Worm (Caenorhabditis elegans): ENCODE data around the gene Y102E9.3.

Y102E9.3 gene

DNA sequence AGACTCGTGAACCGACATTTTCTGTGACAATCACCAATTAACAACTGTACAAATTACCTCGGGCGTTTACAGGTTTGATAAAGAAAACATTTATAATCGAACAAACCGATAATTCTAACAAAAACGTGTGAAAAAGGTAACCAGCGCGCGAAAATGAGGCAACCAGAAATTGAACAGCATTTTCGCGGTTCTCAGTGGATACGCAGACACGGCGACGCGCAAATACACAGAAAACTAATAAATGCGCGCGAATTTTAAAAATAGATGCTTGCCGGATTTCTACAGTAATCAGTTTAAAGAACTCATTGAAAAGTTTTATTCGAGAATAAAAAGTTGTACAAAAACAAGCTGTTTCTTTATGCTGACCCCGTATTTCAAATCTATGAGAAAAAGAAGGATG lies 24.3 kb downstream of the Y102E9.3 start, which contains the start of gene isw-1 (continued):
- TF ChIP-seq nhr-85 (tag), result peak; percentile 68
- TF ChIP-seq lin-39 (tag; optimal IDR thresholded peaks at IDR 0.05), result no peak
- TF ChIP-seq elt-2 (tag; optimal IDR thresholded peaks at IDR 0.05), result no peak
- no peak for TF ChIP-seq pqm-1 (tag; optimal IDR thresholded peaks at IDR 0.05)
- TF ChIP-seq rnt-1 (tag; optimal IDR thresholded peaks at IDR 0.05), result peak; percentile 67
- TF ChIP-seq xbp-1 (tag; optimal IDR thresholded peaks at IDR 0.05), result peak; percentile 53
- no peak for TF ChIP-seq ztf-11 (tag; optimal IDR thresholded peaks at IDR 0.05)
- TF ChIP-seq blmp-1 (tag; optimal IDR thresholded peaks at IDR 0.05), result peak; percentile 59
- TF ChIP-seq nhr-20 (tag; optimal IDR thresholded peaks at IDR 0.05), result peak; percentile 53
- no peak for TF ChIP-seq sptf-1 (tag; optimal IDR thresholded peaks at IDR 0.05)
- TF ChIP-seq zip-4 (GFP tag; optimal IDR thresholded peaks at IDR 0.05), result no peak
- TF ChIP-seq lin-13 (GFP tag; optimal IDR thresholded peaks at IDR 0.05), result no peak
- TF ChIP-seq aly-2 (tag; optimal IDR thresholded peaks at IDR 0.05), result no peak
- TF ChIP-seq mef-2 (tag; optimal IDR thresholded peaks at IDR 0.05), result no peak
- TF ChIP-seq unc-130 (tag; optimal IDR thresholded peaks at IDR 0.05), result peak; percentile 2
- TF ChIP-seq lin-35 (GFP tag; optimal IDR thresholded peaks at IDR 0.05), result peak; percentile 95 to 98
- peak; percentile 24 for TF ChIP-seq swsn-7 (tag; optimal IDR thresholded peaks at IDR 0.05)
- TF ChIP-seq C16A3.4 (tag; optimal IDR thresholded peaks at IDR 0.05), result peak; percentile 49
- no peak for TF ChIP-seq snpc-4 (tag; optimal IDR thresholded peaks at IDR 0.05)

DNA sequence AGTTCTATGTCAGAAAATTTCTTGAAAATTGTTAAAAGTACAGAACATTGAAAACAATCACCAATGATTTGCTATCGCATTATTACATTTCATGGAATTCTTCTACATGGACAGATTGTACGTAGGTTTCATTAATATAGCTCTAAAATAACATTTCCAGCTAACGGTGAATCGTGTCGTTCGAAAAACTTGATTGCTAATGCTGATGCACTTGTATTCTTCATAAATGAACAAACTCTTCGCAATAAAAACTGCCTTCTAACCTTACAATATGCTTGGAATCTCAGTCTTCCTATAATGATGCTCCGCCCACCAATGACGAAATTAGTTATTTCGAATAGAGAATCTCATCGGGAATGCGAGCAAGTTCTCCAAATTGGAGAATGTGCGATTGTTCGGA lies 28.8 kb downstream of the Y102E9.3 start, which contains the start of gene F37A4.6:
Gene F37A4.6, plus strand, starts transcription at position 301 of the 400 bp plus-strand sequence.
- TF ChIP-seq dsc-1 (tag; optimal IDR thresholded peaks at IDR 0.05) (no peak), alr-1 (tag; optimal IDR thresholded peaks at IDR 0.05; ENCODE audit: borderline replicate concordance) (no peak), skn-1 (tag; optimal IDR thresholded peaks at IDR 0.05) (no peak), xbp-1 (tag; optimal IDR thresholded peaks at IDR 0.05) (no peak), unc-98 (GFP tag; IDR thresholded peaks at IDR 0.05) (no peak), lin-13 (GFP tag; optimal IDR thresholded peaks at IDR 0.05) (no peak), vab-15 (tag; optimal IDR thresholded peaks at IDR 0.05) (no peak), ceh-88 (GFP tag; IDR thresholded peaks at IDR 0.05) (no peak), mep-1 (tag; optimal IDR thresholded peaks at IDR 0.05) (no peak), mef-2 (tag; optimal IDR thresholded peaks at IDR 0.05) (no peak), jun-1 (tag; optimal IDR thresholded peaks at IDR 0.05) (no peak), lin-15B (tag; optimal IDR thresholded peaks at IDR 0.05) (no peak), fos-1 (tag; optimal IDR thresholded peaks at IDR 0.05) (no peak), tbx-2 (tag; optimal IDR thresholded peaks at IDR 0.05) (no peak), irx-1 (tag; optimal IDR thresholded peaks at IDR 0.05) (no peak)

DNA sequence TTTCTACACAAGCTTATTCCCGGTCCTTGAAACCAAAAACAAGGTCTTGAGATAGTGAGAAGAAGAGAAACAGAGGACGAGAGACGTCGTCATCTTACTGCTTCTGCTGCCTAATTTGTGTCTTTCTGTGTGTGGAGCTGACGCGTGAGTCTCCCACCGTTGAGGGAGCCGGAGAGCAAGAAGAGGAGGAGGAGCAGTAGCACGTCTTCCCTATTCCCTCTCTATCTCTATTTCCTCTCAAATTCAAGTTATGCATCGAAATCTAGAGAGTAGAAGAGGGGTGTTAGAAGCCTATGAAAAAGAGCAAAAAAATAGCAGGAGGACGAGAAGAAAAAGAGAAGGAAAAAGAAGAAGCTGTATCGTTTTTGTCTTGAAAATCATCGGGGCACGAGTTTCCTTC lies 39.1 kb downstream of the Y102E9.3 start:
- TF ChIP-seq mab-9 (GFP tag; IDR thresholded peaks at IDR 0.05) (no peak), swsn-7 (tag; optimal IDR thresholded peaks at IDR 0.05) (peak; percentile 47), unc-86 (tag; optimal IDR thresholded peaks at IDR 0.05) (peak; percentile 71), nhr-71 (tag; optimal IDR thresholded peaks at IDR 0.05) (peak; percentile 63), mep-1 (tag; optimal IDR thresholded peaks at IDR 0.05) (peak; percentile 45), ceh-8 (GFP tag; optimal IDR thresholded peaks at IDR 0.05) (peak; percentile 45), pax-3 (tag; optimal IDR thresholded peaks at IDR 0.05) (no peak), unc-98 (GFP tag; IDR thresholded peaks at IDR 0.05) (no peak), efl-1 (optimal IDR thresholded peaks at IDR 0.05) (peak; percentile 37 to 56), efl-1 (GFP tag; optimal IDR thresholded peaks at IDR 0.05 in 1 of 2) (peak; percentile 5 to 26), fkh-10 (GFP tag; optimal IDR thresholded peaks at IDR 0.05) (peak; percentile 92), isw-1 (GFP tag; IDR thresholded peaks at IDR 0.05) (peak; percentile 91), ceh-63 (GFP tag; optimal IDR thresholded peaks at IDR 0.05) (no peak), fkh-8 (tag; optimal IDR thresholded peaks at IDR 0.05) (peak; percentile 70), ets-5 (GFP tag; IDR thresholded peaks at IDR 0.05) (no peak), snu-23 (GFP tag; optimal IDR thresholded peaks at IDR 0.05) (peak; percentile 46), lin-35 (GFP tag; optimal IDR thresholded peaks at IDR 0.05) (peak in 1 of 2 experiments; percentile 15), ceh-90 (tag; optimal IDR thresholded peaks at IDR 0.05) (no peak), pqm-1 (tag; optimal IDR thresholded peaks at IDR 0.05) (no peak), ztf-4 (tag; optimal IDR thresholded peaks at IDR 0.05) (no peak), mef-2 (tag; optimal IDR thresholded peaks at IDR 0.05) (no peak), lin-15B (tag; optimal IDR thresholded peaks at IDR 0.05) (no peak), jun-1 (tag; optimal IDR thresholded peaks at IDR 0.05) (peak; percentile 5), xbp-1 (tag; optimal IDR thresholded peaks at IDR 0.05) (peak; percentile 20), unc-130 (tag; optimal IDR thresholded peaks at IDR 0.05) (no peak), tbx-2 (tag; optimal IDR thresholded peaks at IDR 0.05) (peak; percentile 56), nhr-76 (tag; optimal IDR thresholded peaks at IDR 0.05) (no peak), nhr-19 (GFP tag; conservative IDR thresholded peaks at IDR 0.05) (0 out of 2 replicates have a peak, but pooled peaks have one; percentile 4), lin-14 (GFP tag; optimal IDR thresholded peaks at IDR 0.05) (peak; percentile 89), lsy-2 (tag; optimal IDR thresholded peaks at IDR 0.05) (peak in 1 of 2 experiments; percentile 59)
